Worm (Caenorhabditis elegans): Measurements from ENCODE around the gene fbxa-182.

ce11 chrII:2418836-2419235 lies 6.3 kb upstream of the fbxa-182 start, which contains the start of gene fbxc-20:
- TF ChIP-seq lin-13 (GFP tag; optimal IDR thresholded peaks at IDR 0.05) (no peak), snpc-4 (tag; optimal IDR thresholded peaks at IDR 0.05) (no peak), attf-4 (tag; optimal IDR thresholded peaks at IDR 0.05) (no peak), nhr-41 (GFP tag; IDR thresholded peaks at IDR 0.05) (no peak), mxl-2 (GFP tag; conservative IDR thresholded peaks at IDR 0.05) (no peak), pha-4 (GFP tag; IDR thresholded peaks at IDR 0.05) (no peak), pha-4 (tag; optimal IDR thresholded peaks at IDR 0.05) (no peak), egl-27 (tag; optimal IDR thresholded peaks at IDR 0.05) (no peak), zfp-2 (tag; optimal IDR thresholded peaks at IDR 0.05) (no peak), dpl-1 (GFP tag; optimal IDR thresholded peaks at IDR 0.05) (no peak), dmd-8 (GFP tag; IDR thresholded peaks at IDR 0.05) (no peak), ceh-82 (tag; optimal IDR thresholded peaks at IDR 0.05) (no peak), nhr-237 (tag; optimal IDR thresholded peaks at IDR 0.05) (no peak), F49E8.2 (tag; optimal IDR thresholded peaks at IDR 0.05; ENCODE audit: borderline replicate concordance) (no peak)
